Fruit fly (Drosophila melanogaster) whole organism, embryonic: ENCODE measurements around the gene Eip75B.

Source experiments
- CG1792 ChIP-seq: fragments of 200-800 bp; sonication (Bioruptor generic); optimal IDR thresholded peaks from 2 replicates; lab custom pipeline; 2016; ENCODE audit warnings: missing biosample characterization, missing genetic modification characterization
- CG3163 ChIP-seq: fragments of 200-800 bp; sonication (Bioruptor generic); optimal IDR thresholded peaks from 3 replicates; lab custom pipeline; 2016; ENCODE audit warnings: missing biosample characterization, missing genetic modification characterization
- CG34376 ChIP-seq: fragments of 200-800 bp; sonication (Bioruptor generic); optimal IDR thresholded peaks from 2 replicates; lab custom pipeline; 2018; ENCODE audit warnings: missing biosample characterization, mild to moderate bottlenecking, missing genetic modification characterization
- CG8478 ChIP-seq: fragments of >200 bp; optimal IDR thresholded peaks from 2 replicates; lab custom pipeline; 2018
- HLHmδ ChIP-seq: fragments of 200-800 bp; sonication (Bioruptor generic); optimal IDR thresholded peaks from 2 replicates; lab custom pipeline; 2018; ENCODE audit warnings: missing biosample characterization, mild to moderate bottlenecking, missing genetic modification characterization, moderate library complexity
- ab ChIP-seq: fragments of 200-800 bp; sonication (Bioruptor generic); optimal IDR thresholded peaks from 2 replicates; lab custom pipeline; 2016; ENCODE audit warnings: missing biosample characterization, missing genetic modification characterization
- ci ChIP-seq: fragments of 200-800 bp; sonication (Bioruptor generic); IDR thresholded peaks from 3 replicates; pipeline ENCODE4 v1.3.6; 2022; ENCODE audit warnings: missing biosample characterization, missing genetic modification characterization
- kni ChIP-seq: fragments of 200-800 bp; sonication (Bioruptor generic); optimal IDR thresholded peaks from 3 replicates; lab custom pipeline; 2017; ENCODE audit warnings: mild to moderate bottlenecking, missing biosample characterization, missing genetic modification reagents, missing genetic modification characterization
- lilli ChIP-seq: fragments of 200-800 bp; sonication (Bioruptor generic); optimal IDR thresholded peaks from 3 replicates; lab custom pipeline; 2016; ENCODE audit warnings: missing biosample characterization, missing genetic modification characterization
- so ChIP-seq: fragments of 200-800 bp; sonication (Bioruptor generic); IDR thresholded peaks from 3 replicates; pipeline ENCODE4 v1.3.6; 2022; ENCODE audit warnings: missing biosample characterization, missing genetic modification characterization
- tin ChIP-seq: fragments of 200-800 bp; sonication (Bioruptor generic); optimal IDR thresholded peaks from 3 replicates; lab custom pipeline; 2016; ENCODE audit warnings: missing biosample characterization, missing genetic modification characterization

dm6 chr3L:17942449-17942848 is 122.0 kb downstream of the Eip75B start:
- TF ChIP-seq ci (no peak), CG8478 (lab: Kevin White, UChicago) (no peak), CG34376 (GFP tag; lab: Kevin White, UChicago) (no peak), CG1792 (GFP tag; lab: Kevin White, UChicago) (no peak), tin (GFP tag; lab: Kevin White, UChicago) (no peak), CG3163 (no peak), lilli (GFP tag; lab: Kevin White, UChicago) (no peak), HLHmδ (GFP tag; lab: Kevin White, UChicago) (no peak), kni (GFP tag; lab: Kevin White, UChicago) (no peak), so (GFP tag; lab: Robert Waterston, UW) (no peak), ab (GFP tag; lab: Kevin White, UChicago) (no peak)
